Worm (Caenorhabditis elegans): ENCODE results near the gene kynu-1.

kynu-1 gene

ce11 chrX:6150449-6150848 is 41.3 kb upstream of the kynu-1 start, which contains the start of gene tag-275:
tag-275 (minus strand) TSS chrX:6150549.
- TF ChIP-seq hlh-4 (tag; optimal IDR thresholded peaks at IDR 0.05) (no peak), fkh-8 (tag; optimal IDR thresholded peaks at IDR 0.05) (no peak), lir-3 (tag; optimal IDR thresholded peaks at IDR 0.05; ENCODE audit: poor library complexity) (no peak), grh-1 (GFP tag; IDR thresholded peaks at IDR 0.05) (no peak), Y116A8C.19 (tag; optimal IDR thresholded peaks at IDR 0.05; ENCODE audit: borderline replicate concordance) (no peak), nhr-90 (tag; optimal IDR thresholded peaks at IDR 0.05; ENCODE audit: poor library complexity) (no peak), zag-1 (tag; optimal IDR thresholded peaks at IDR 0.05) (no peak), nhr-76 (tag; optimal IDR thresholded peaks at IDR 0.05) (no peak), ama-1 (optimal IDR thresholded peaks at IDR 0.05) (no peak), ceh-63 (GFP tag; optimal IDR thresholded peaks at IDR 0.05) (no peak), C16A3.4 (tag; optimal IDR thresholded peaks at IDR 0.05) (no peak), lin-35 (GFP tag; optimal IDR thresholded peaks at IDR 0.05) (no peak), aly-2 (tag; optimal IDR thresholded peaks at IDR 0.05) (no peak), efl-1 (optimal IDR thresholded peaks at IDR 0.05) (no peak), efl-1 (GFP tag; optimal IDR thresholded peaks at IDR 0.05 in 1 of 2) (no peak), nhr-19 (GFP tag; conservative IDR thresholded peaks at IDR 0.05) (no peak)

- no peak for TF ChIP-seq unc-98 (GFP tag; IDR thresholded peaks at IDR 0.05)
- TF ChIP-seq elt-3 (tag; optimal IDR thresholded peaks at IDR 0.05) = no peak
- peak; percentile 32 for TF ChIP-seq lin-14 (GFP tag; optimal IDR thresholded peaks at IDR 0.05)
- no peak for TF ChIP-seq nhr-84 (tag; optimal IDR thresholded peaks at IDR 0.05)
- TF ChIP-seq rnt-1 (tag; optimal IDR thresholded peaks at IDR 0.05) = peak; percentile 21
- no peak for TF ChIP-seq nhr-76 (tag; optimal IDR thresholded peaks at IDR 0.05)
These were observed 36.8 kb upstream of the kynu-1 start for ce11 chrX:6145921-6146320.

- TF ChIP-seq xbp-1 (tag; optimal IDR thresholded peaks at IDR 0.05) = no peak
- no peak for TF ChIP-seq rnt-1 (tag; optimal IDR thresholded peaks at IDR 0.05)
- no peak for TF ChIP-seq hlh-4 (tag; optimal IDR thresholded peaks at IDR 0.05)
- TF ChIP-seq unc-30 (tag; optimal IDR thresholded peaks at IDR 0.05) = no peak
- no peak for TF ChIP-seq fkh-8 (tag; optimal IDR thresholded peaks at IDR 0.05)
- no peak for TF ChIP-seq lin-15B (tag; optimal IDR thresholded peaks at IDR 0.05)
- TF ChIP-seq ztf-11 (tag; optimal IDR thresholded peaks at IDR 0.05) = no peak
These were observed 29.1 kb upstream of the kynu-1 start, which contains the start of gene Y72A10A.1 for ce11 chrX:6138243-6138642. Y72A10A.1 (minus strand) TSS chrX:6138343.

- TF ChIP-seq elt-2 (tag; optimal IDR thresholded peaks at IDR 0.05) (no peak), lin-13 (GFP tag; optimal IDR thresholded peaks at IDR 0.05) (no peak), nhr-71 (tag; optimal IDR thresholded peaks at IDR 0.05) (peak; percentile 13), mab-9 (GFP tag; IDR thresholded peaks at IDR 0.05) (0 out of 2 replicates have a peak, but pooled peaks have one; percentile 26), fkh-10 (GFP tag; optimal IDR thresholded peaks at IDR 0.05) (peak; percentile 33), egl-13 (tag; optimal IDR thresholded peaks at IDR 0.05) (no peak), xbp-1 (tag; optimal IDR thresholded peaks at IDR 0.05) (peak; percentile 6), mef-2 (tag; optimal IDR thresholded peaks at IDR 0.05) (no peak), lin-14 (GFP tag; optimal IDR thresholded peaks at IDR 0.05) (peak; percentile 67)
These were observed 25.3 kb upstream of the kynu-1 start for ce11 chrX:6134423-6134822.

- TF ChIP-seq vab-15 (tag; optimal IDR thresholded peaks at IDR 0.05) (no peak), nhr-20 (tag; optimal IDR thresholded peaks at IDR 0.05) (peak; percentile 1), ztf-11 (tag; optimal IDR thresholded peaks at IDR 0.05) (no peak), mef-2 (tag; optimal IDR thresholded peaks at IDR 0.05) (no peak), F16B12.6 (tag; optimal IDR thresholded peaks at IDR 0.05) (no peak), lin-35 (GFP tag; optimal IDR thresholded peaks at IDR 0.05) (peak in 1 of 2 experiments; percentile 19), elt-2 (tag; optimal IDR thresholded peaks at IDR 0.05) (peak; percentile 53), lin-14 (GFP tag; optimal IDR thresholded peaks at IDR 0.05) (peak; percentile 2), nhr-71 (tag; optimal IDR thresholded peaks at IDR 0.05) (peak; percentile 15), mep-1 (tag; optimal IDR thresholded peaks at IDR 0.05) (no peak), efl-1 (optimal IDR thresholded peaks at IDR 0.05) (no peak), efl-1 (GFP tag; optimal IDR thresholded peaks at IDR 0.05 in 1 of 2) (peak in 1 of 2 experiments; percentile 27), hlh-17 (GFP tag; optimal IDR thresholded peaks at IDR 0.05; ENCODE audit: borderline replicate concordance) (no peak), sptf-1 (tag; optimal IDR thresholded peaks at IDR 0.05) (no peak), ceh-82 (tag; optimal IDR thresholded peaks at IDR 0.05) (no peak), nhr-77 (tag; optimal IDR thresholded peaks at IDR 0.05) (peak; percentile 42), fkh-4 (tag; optimal IDR thresholded peaks at IDR 0.05; ENCODE audit: borderline replicate concordance) (no peak), fos-1 (tag; optimal IDR thresholded peaks at IDR 0.05) (no peak), sup-37 (GFP tag; optimal IDR thresholded peaks at IDR 0.05) (no peak), C16A3.4 (tag; optimal IDR thresholded peaks at IDR 0.05) (no peak), ceh-88 (GFP tag; IDR thresholded peaks at IDR 0.05) (no peak)
These were observed 20.1 kb upstream of the kynu-1 start for ce11 chrX:6129277-6129676.

Measured in whole organism, L1 larva.